Fruit fly (Drosophila melanogaster): ENCODE data around the gene Scsalpha1.

Gene Scsalpha1

DNA sequence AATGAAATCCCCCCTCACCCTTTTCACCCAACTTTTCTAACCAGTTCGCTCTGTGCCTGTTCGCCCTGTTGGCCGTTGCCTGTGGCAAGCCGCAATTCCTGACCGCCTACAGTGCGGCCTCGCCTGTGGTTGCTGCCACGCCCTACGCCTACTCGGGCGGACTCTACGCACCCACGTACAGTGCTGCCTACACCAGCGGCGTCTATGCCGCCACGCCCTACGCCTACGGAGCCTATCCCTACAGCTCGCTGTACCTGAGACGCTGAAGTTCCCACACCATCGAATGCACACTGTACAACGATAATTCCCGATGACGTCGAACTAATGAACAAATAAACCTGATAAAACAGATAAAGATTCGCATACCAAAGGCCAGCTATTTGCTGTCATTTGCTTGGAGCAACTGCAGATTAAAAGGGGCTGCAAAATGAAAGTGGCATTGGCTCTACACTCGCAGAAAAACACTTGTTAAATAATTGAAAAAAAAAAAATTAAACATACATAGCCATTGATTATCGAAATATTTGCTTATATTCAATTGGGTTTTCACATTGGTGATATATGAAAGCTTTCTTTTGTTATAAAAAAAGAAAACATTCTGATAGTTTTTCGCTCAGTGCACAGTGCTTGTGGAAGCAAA lies 22.8 kb upstream of the Scsalpha1 start (continued):
- TF ChIP-seq pho (GFP tag; optimal IDR thresholded peaks at IDR 0.05) (no peak), CG18599 (GFP tag; optimal IDR thresholded peaks at IDR 0.05) (no peak), vvl (GFP tag; IDR thresholded peaks at IDR 0.05) (no peak), Nf-YA (GFP tag; IDR thresholded peaks at IDR 0.05) (0 out of 2 replicates have a peak, but pooled peaks have one; percentile 25), CG4360 (GFP tag; IDR thresholded peaks at IDR 0.05) (no peak), peb (GFP tag; IDR thresholded peaks at IDR 0.05) (no peak), Ssrp (tag; optimal IDR thresholded peaks at IDR 0.05) (no peak), Sry-δ (GFP tag; optimal IDR thresholded peaks at IDR 0.05) (no peak), Nf-YB (GFP tag; optimal IDR thresholded peaks at IDR 0.05) (no peak), CG2712 (tag; optimal IDR thresholded peaks at IDR 0.05) (no peak), br (optimal IDR thresholded peaks at IDR 0.05) (no peak), z (GFP tag; IDR thresholded peaks at IDR 0.05) (no peak), Six4 (GFP tag; optimal IDR thresholded peaks at IDR 0.05) (no peak), CTCF (GFP tag; optimal IDR thresholded peaks at IDR 0.05) (no peak), toy (GFP tag; IDR thresholded peaks at IDR 0.05) (no peak), CG8944 (GFP tag; optimal IDR thresholded peaks at IDR 0.05) (no peak), caup (GFP tag; optimal IDR thresholded peaks at IDR 0.05; ENCODE audit: severe bottlenecking) (no peak), CG8089 (GFP tag; optimal IDR thresholded peaks at IDR 0.05) (no peak), gfzf (GFP tag; optimal IDR thresholded peaks at IDR 0.05) (no peak), CG4617 (GFP tag; optimal IDR thresholded peaks at IDR 0.05; ENCODE audit: borderline replicate concordance) (no peak), Hey (tag; optimal IDR thresholded peaks at IDR 0.05) (no peak), CG17568 (GFP tag; optimal IDR thresholded peaks at IDR 0.05) (no peak), danr (GFP tag; IDR thresholded peaks at IDR 0.05) (no peak), HmgD (GFP tag; optimal IDR thresholded peaks at IDR 0.05) (no peak), ci (GFP tag; IDR thresholded peaks at IDR 0.05) (no peak), cg (GFP tag; optimal IDR thresholded peaks at IDR 0.05) (no peak), inv (GFP tag; IDR thresholded peaks at IDR 0.05; ENCODE audit: partially characterized antibody) (no peak), Trl (optimal IDR thresholded peaks at IDR 0.05) (no peak), Trl (GFP tag; optimal IDR thresholded peaks at IDR 0.05) (no peak), CG6765 (GFP tag; optimal IDR thresholded peaks at IDR 0.05) (no peak), bbx (GFP tag; IDR thresholded peaks at IDR 0.05; ENCODE audit: partially characterized antibody) (no peak), abd-A (tag; optimal IDR thresholded peaks at IDR 0.05) (no peak), p53 (GFP tag; optimal IDR thresholded peaks at IDR 0.05) (no peak), unpg (GFP tag; optimal IDR thresholded peaks at IDR 0.05) (peak; percentile 12), CG11560 (tag; IDR thresholded peaks at IDR 0.05) (0 out of 3 replicates have a peak, but pooled peaks have one; percentile 21), chif (GFP tag; optimal IDR thresholded peaks at IDR 0.05) (peak in 1 of 2 experiments; percentile 7), CG15696 (tag; optimal IDR thresholded peaks at IDR 0.05) (no peak), gro (GFP tag; optimal IDR thresholded peaks at IDR 0.05) (no peak), CG7987 (GFP tag; optimal IDR thresholded peaks at IDR 0.05) (no peak), CG7271 (tag; optimal IDR thresholded peaks at IDR 0.05) (no peak), hth (optimal IDR thresholded peaks at IDR 0.05) (no peak), Hand (GFP tag; optimal IDR thresholded peaks at IDR 0.05) (no peak), CG13624 (GFP tag; optimal IDR thresholded peaks at IDR 0.05) (no peak), ase (GFP tag; IDR thresholded peaks at IDR 0.05) (no peak), nerfin-1 (tag; optimal IDR thresholded peaks at IDR 0.05) (no peak), bowl (GFP tag; IDR thresholded peaks at IDR 0.05) (no peak), maf-S (GFP tag; optimal IDR thresholded peaks at IDR 0.05) (no peak), CG10431 (GFP tag; optimal IDR thresholded peaks at IDR 0.05) (no peak), CG6813 (GFP tag; optimal IDR thresholded peaks at IDR 0.05) (no peak), Atf6 (GFP tag; IDR thresholded peaks at IDR 0.05) (no peak), Optix (GFP tag; IDR thresholded peaks at IDR 0.05) (no peak), ewg (GFP tag; optimal IDR thresholded peaks at IDR 0.05) (no peak)

Measured in whole organism, embryonic.